Fruit fly (Drosophila melanogaster) whole organism, embryonic: ENCODE results near the gene CG15155.

Experiments used
- Aef1 ChIP-seq: fragments of 200-800 bp; sonication (Bioruptor generic); IDR thresholded peaks from 3 replicates; pipeline ENCODE4 v1.3.6; 2022; ENCODE audit warnings: missing biosample characterization, missing genetic modification characterization
- Asciz ChIP-seq: fragments of 200-800 bp; sonication (Bioruptor generic); optimal IDR thresholded peaks from 2 replicates; lab custom pipeline; 2017; ENCODE audit warnings: missing biosample characterization, mild to moderate bottlenecking, missing genetic modification characterization, missing genetic modification reagents
- B-H1 ChIP-seq: fragments of 200-800 bp; sonication (Bioruptor generic); IDR thresholded peaks from 3 replicates; pipeline ENCODE4 v1.3.6; 2022; ENCODE audit warnings: missing biosample characterization, missing genetic modification characterization
- CG10267 ChIP-seq: fragments of 200-800 bp; sonication (Bioruptor generic); optimal IDR thresholded peaks from 2 replicates; lab custom pipeline; 2018; ENCODE audit warnings: missing biosample characterization, mild to moderate bottlenecking, missing genetic modification characterization, moderate library complexity
- CG10959 ChIP-seq: fragments of 200-800 bp; sonication (Bioruptor generic); IDR thresholded peaks from 2 replicates; pipeline ENCODE4 v1.3.6; 2022; ENCODE audit warnings: missing biosample characterization, missing genetic modification characterization
- CG10979 ChIP-seq: fragments of 200-800 bp; sonication (Bioruptor generic); optimal IDR thresholded peaks from 2 replicates; lab custom pipeline; 2018; ENCODE audit warnings: missing biosample characterization, mild to moderate bottlenecking, missing genetic modification characterization, moderate library complexity
- CG11398 ChIP-seq: fragments of 200-800 bp; sonication (Bioruptor generic); optimal IDR thresholded peaks from 2 replicates; lab custom pipeline; 2016; ENCODE audit warnings: missing biosample characterization, missing genetic modification characterization
- CG11456 ChIP-seq: fragments of 200-800 bp; sonication (Bioruptor generic); IDR thresholded peaks from 3 replicates; pipeline ENCODE4 v1.3.6; 2022; ENCODE audit warnings: missing biosample characterization, missing genetic modification characterization
- CG12071 ChIP-seq: fragments of 200-800 bp; sonication (Bioruptor generic); optimal IDR thresholded peaks from 3 replicates; lab custom pipeline; 2018; ENCODE audit warnings: missing biosample characterization, mild to moderate bottlenecking, missing genetic modification characterization
- CG12104 ChIP-seq: fragments of 200-800 bp; sonication (Bioruptor generic); optimal IDR thresholded peaks from 3 replicates; lab custom pipeline; 2016; ENCODE audit warnings: missing biosample characterization, missing genetic modification characterization
- CG12236 ChIP-seq: fragments of 200-800 bp; sonication (Bioruptor generic); optimal IDR thresholded peaks from 2 replicates; lab custom pipeline; 2016; ENCODE audit warnings: missing biosample characterization, missing genetic modification characterization
- CG12391 ChIP-seq: fragments of 200-800 bp; sonication (Bioruptor generic); optimal IDR thresholded peaks from 3 replicates; lab custom pipeline; 2018; ENCODE audit warnings: missing biosample characterization, mild to moderate bottlenecking, missing genetic modification characterization, moderate library complexity
- CG12942 ChIP-seq: fragments of 200-800 bp; sonication (Bioruptor generic); optimal IDR thresholded peaks from 3 replicates; lab custom pipeline; 2016; ENCODE audit warnings: missing biosample characterization, missing genetic modification characterization
- CG13123 ChIP-seq: fragments of 200-800 bp; sonication (Bioruptor generic); optimal IDR thresholded peaks from 2 replicates; lab custom pipeline; 2016; ENCODE audit warnings: missing biosample characterization, missing genetic modification characterization
- CG13287 ChIP-seq: fragments of 200-800 bp; sonication (Bioruptor generic); IDR thresholded peaks from 2 replicates; pipeline ENCODE4 v1.3.6; 2022; ENCODE audit warnings: missing biosample characterization, missing genetic modification characterization; ENCODE audit not compliant: partially characterized antibody
- CG16813 ChIP-seq: fragments of 200-800 bp; sonication (Bioruptor generic); IDR thresholded peaks from 3 replicates; pipeline ENCODE4 v1.3.6; 2022; ENCODE audit warnings: missing biosample characterization, missing genetic modification characterization; ENCODE audit not compliant: partially characterized antibody
- CG2116 ChIP-seq: fragments of 200-800 bp; sonication (Bioruptor generic); optimal IDR thresholded peaks from 3 replicates; lab custom pipeline; 2018; ENCODE audit warnings: missing biosample characterization, mild to moderate bottlenecking, missing genetic modification characterization
- CG2120 ChIP-seq: fragments of 200-800 bp; sonication (Bioruptor generic); optimal IDR thresholded peaks from 3 replicates; lab custom pipeline; 2016; ENCODE audit warnings: missing biosample characterization, missing genetic modification characterization
- CG3065 ChIP-seq: fragments of 200-800 bp; sonication (Bioruptor generic); optimal IDR thresholded peaks from 2 replicates; lab custom pipeline; 2016; ENCODE audit warnings: missing biosample characterization, missing genetic modification characterization
- CG3163 ChIP-seq: fragments of 200-800 bp; sonication (Bioruptor generic); optimal IDR thresholded peaks from 3 replicates; lab custom pipeline; 2016; ENCODE audit warnings: missing biosample characterization, missing genetic modification characterization
- CG33213 ChIP-seq: fragments of 200-800 bp; sonication (Bioruptor generic); optimal IDR thresholded peaks from 3 replicates; lab custom pipeline; 2016; ENCODE audit warnings: missing biosample characterization, missing genetic modification characterization
- CG33557 ChIP-seq: fragments of 200-800 bp; sonication (Bioruptor generic); optimal IDR thresholded peaks from 2 replicates; lab custom pipeline; 2019; ENCODE audit warnings: missing biosample characterization, mild to moderate bottlenecking, missing genetic modification characterization, moderate library complexity
- CG34224 ChIP-seq: fragments of 200-800 bp; sonication (Bioruptor generic); IDR thresholded peaks from 3 replicates; pipeline ENCODE4 v1.3.6; 2022; ENCODE audit warnings: missing biosample characterization, missing genetic modification characterization; ENCODE audit not compliant: partially characterized antibody
- CG4730 ChIP-seq: fragments of 200-800 bp; sonication (Bioruptor generic); IDR thresholded peaks from 2 replicates; pipeline ENCODE4 v1.3.6; 2022; ENCODE audit warnings: missing biosample characterization, missing genetic modification characterization
- CG6683 ChIP-seq: fragments of 200-800 bp; sonication (Bioruptor generic); optimal IDR thresholded peaks from 2 replicates; lab custom pipeline; 2017; ENCODE audit warnings: missing biosample characterization, mild to moderate bottlenecking, missing genetic modification characterization, missing genetic modification reagents
- CG6765 ChIP-seq: fragments of 200-800 bp; sonication (Bioruptor generic); optimal IDR thresholded peaks from 3 replicates; lab custom pipeline; 2017; ENCODE audit warnings: missing biosample characterization, mild to moderate bottlenecking, missing genetic modification characterization
- CG7745 ChIP-seq: fragments of 200-800 bp; sonication (Bioruptor generic); optimal IDR thresholded peaks from 2 replicates; lab custom pipeline; 2018; ENCODE audit warnings: missing biosample characterization, mild to moderate bottlenecking, missing genetic modification characterization, moderate library complexity
- CG7963 ChIP-seq: fragments of 200-800 bp; sonication (Bioruptor generic); IDR thresholded peaks from 3 replicates; pipeline ENCODE4 v1.3.6; 2022; ENCODE audit warnings: missing biosample characterization, missing genetic modification characterization; ENCODE audit not compliant: partially characterized antibody
- CoRest ChIP-seq: fragments of 200-800 bp; sonication (Bioruptor generic); optimal IDR thresholded peaks from 3 replicates; lab custom pipeline; 2018; ENCODE audit warnings: missing biosample characterization, mild to moderate bottlenecking, missing genetic modification characterization, moderate library complexity
- Dad ChIP-seq: fragments of 200-800 bp; sonication (Bioruptor generic); optimal IDR thresholded peaks from 3 replicates; lab custom pipeline; 2016; ENCODE audit warnings: missing biosample characterization, missing genetic modification characterization
- H15 ChIP-seq: fragments of 200-800 bp; sonication (Bioruptor generic); IDR thresholded peaks from 3 replicates; pipeline ENCODE4 v1.3.6; 2022; ENCODE audit warnings: missing biosample characterization, missing genetic modification characterization
- Hey ChIP-seq: fragments of 200-800 bp; sonication (Bioruptor generic); optimal IDR thresholded peaks from 3 replicates; lab custom pipeline; 2018; ENCODE audit warnings: missing biosample characterization, mild to moderate bottlenecking, missing genetic modification characterization
- Mad ChIP-seq: fragments of 200-800 bp; sonication (Bioruptor generic); optimal IDR thresholded peaks from 2 replicates; lab custom pipeline; 2016; ENCODE audit warnings: missing biosample characterization, missing genetic modification characterization
- Meics ChIP-seq: fragments of 200-800 bp; sonication (Bioruptor generic); optimal IDR thresholded peaks from 2 replicates; lab custom pipeline; 2017; ENCODE audit warnings: missing biosample characterization, mild to moderate bottlenecking, missing genetic modification characterization
- NC2α ChIP-seq: fragments of 200-800 bp; sonication (Bioruptor generic); optimal IDR thresholded peaks from 2 replicates; lab custom pipeline; 2016; ENCODE audit warnings: missing biosample characterization, missing genetic modification characterization
- Nf-YC ChIP-seq: fragments of 200-800 bp; optimal IDR thresholded peaks from 3 replicates; lab custom pipeline; 2019; ENCODE audit warnings: missing biosample characterization, mild to moderate bottlenecking, missing genetic modification characterization, moderate library complexity
- bowl ChIP-seq: fragments of 200-800 bp; sonication (Bioruptor generic); IDR thresholded peaks from 2 replicates; pipeline ENCODE4 v1.3.6; 2022; ENCODE audit warnings: missing biosample characterization, missing genetic modification characterization
- bsh ChIP-seq, 2 experiments: fragments of 200-800 bp; sonication (Bioruptor generic); optimal IDR thresholded peaks; 2 replicates each; lab custom pipeline; 2017 to 2018; ENCODE audit warnings: mild to moderate bottlenecking in 2 of 2, missing biosample characterization in 2 of 2, missing genetic modification characterization in 2 of 2, moderate library complexity in 1 of 2
- cad ChIP-seq: fragments of >200 bp; optimal IDR thresholded peaks from 2 replicates; lab custom pipeline; 2017; ENCODE audit warnings: missing biosample characterization, missing genetic modification characterization
- chm ChIP-seq: fragments of 200-800 bp; sonication (Bioruptor generic); IDR thresholded peaks from 2 replicates; pipeline ENCODE4 v1.3.6; 2022; ENCODE audit warnings: missing biosample characterization, missing genetic modification characterization
- gcm2 ChIP-seq: fragments of 200-800 bp; sonication (Bioruptor generic); optimal IDR thresholded peaks from 2 replicates; lab custom pipeline; 2016; ENCODE audit warnings: missing biosample characterization, missing genetic modification characterization
- gfzf ChIP-seq: fragments of 200-800 bp; sonication (Bioruptor generic); optimal IDR thresholded peaks from 2 replicates; lab custom pipeline; 2016; ENCODE audit warnings: missing biosample characterization, mild to moderate bottlenecking, missing genetic modification characterization, moderate library complexity
- ken ChIP-seq: fragments of 200-800 bp; sonication (Bioruptor generic); IDR thresholded peaks from 3 replicates; pipeline ENCODE4 v1.3.6; 2022; ENCODE audit warnings: missing biosample characterization, missing genetic modification characterization
- lab ChIP-seq: fragments of 200-800 bp; sonication (Bioruptor generic); optimal IDR thresholded peaks from 3 replicates; lab custom pipeline; 2017; ENCODE audit warnings: missing biosample characterization, missing genetic modification characterization, mild to moderate bottlenecking, moderate library complexity, missing genetic modification reagents
- otp ChIP-seq: fragments of 200-800 bp; sonication (Bioruptor generic); IDR thresholded peaks from 3 replicates; pipeline ENCODE4, ENCODE4 v1.3.6; 2022; ENCODE audit warnings: missing biosample characterization, missing genetic modification characterization
- pfk ChIP-seq: fragments of 200-800 bp; sonication (Bioruptor generic); optimal IDR thresholded peaks from 2 replicates; lab custom pipeline; 2018; ENCODE audit warnings: missing biosample characterization, mild to moderate bottlenecking, missing genetic modification characterization, moderate library complexity
- schlank ChIP-seq: fragments of 200-800 bp; sonication (Bioruptor generic); optimal IDR thresholded peaks from 2 replicates; lab custom pipeline; 2018; ENCODE audit warnings: missing biosample characterization, mild to moderate bottlenecking, missing genetic modification characterization
- sens ChIP-seq: fragments of 200-800 bp; sonication (Bioruptor generic); peaks from one replicate; lab custom pipeline; 2016; ENCODE audit warnings: missing biosample characterization, missing genetic modification characterization
- sob ChIP-seq: fragments of 200-800 bp; sonication (Bioruptor generic); IDR thresholded peaks from 2 replicates; pipeline ENCODE4 v1.3.6; 2022; ENCODE audit warnings: missing biosample characterization, missing genetic modification characterization
- sqz ChIP-seq: fragments of 200-800 bp; sonication (Bioruptor generic); optimal IDR thresholded peaks from 3 replicates; lab custom pipeline; 2018; ENCODE audit warnings: missing biosample characterization, mild to moderate bottlenecking, missing genetic modification characterization
- vnd ChIP-seq: fragments of 200-800 bp; sonication (Bioruptor generic); IDR thresholded peaks from 3 replicates; pipeline ENCODE4 v1.3.6; 2022; ENCODE audit warnings: missing biosample characterization, missing genetic modification characterization; ENCODE audit not compliant: partially characterized antibody

Gene CG15155

DNA sequence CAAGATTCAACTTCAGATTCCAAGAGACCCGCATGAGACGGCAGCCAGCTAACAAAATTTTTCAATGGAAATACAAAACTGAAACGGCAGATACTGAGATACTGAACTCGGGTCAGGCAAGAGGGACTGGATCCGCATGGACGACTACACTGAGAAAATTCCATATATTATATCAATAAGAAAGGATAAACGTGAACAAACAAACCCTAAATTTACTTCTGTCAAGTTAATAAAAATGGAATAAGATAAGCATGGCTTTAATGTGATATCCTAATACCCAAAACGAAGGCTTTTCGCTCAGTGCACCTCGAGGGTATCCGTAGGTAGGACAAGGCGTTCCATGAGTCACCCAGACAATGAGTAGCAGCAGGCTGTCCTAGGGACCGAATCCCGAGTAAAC is 9.4 kb upstream of the CG15155 start (continued):
- TF ChIP-seq vnd (GFP tag; lab: Robert Waterston, UW) = no peak
- TF ChIP-seq H15 = peak; percentile 66; the same call in 2 of the 3 replicates
- TF ChIP-seq Nf-YC (tag; lab: Kevin White, UChicago) = no peak
- TF ChIP-seq CG12071 (GFP tag; lab: Kevin White, UChicago) = no peak
- no peak for TF ChIP-seq CG16813 (GFP tag; lab: Robert Waterston, UW)
- TF ChIP-seq otp (GFP tag; lab: Robert Waterston, UW) = peak; percentile 93
- peak; percentile 73 for TF ChIP-seq CG13123 (GFP tag; lab: Kevin White, UChicago)
- peak; percentile 42 for TF ChIP-seq sqz
- peak; percentile 93 for TF ChIP-seq CG10979 (tag; lab: Kevin White, UChicago)
- no peak for TF ChIP-seq schlank (tag; lab: Kevin White, UChicago)
- TF ChIP-seq NC2α = peak; percentile 84
- TF ChIP-seq ken (GFP tag; lab: Robert Waterston, UW) = peak; percentile 84
- peak; percentile 90 for TF ChIP-seq chm (GFP tag; lab: Robert Waterston, UW)
- TF ChIP-seq CG2116 (GFP tag; lab: Kevin White, UChicago) = peak; percentile 60
- peak; percentile 84 for TF ChIP-seq CoRest
- TF ChIP-seq CG6765 (GFP tag; lab: Kevin White, UChicago) = peak; percentile 30
- TF ChIP-seq CG3163 (GFP tag; lab: Kevin White, UChicago) = peak; percentile 63
- TF ChIP-seq Meics = peak; percentile 64
- peak; percentile 90 for TF ChIP-seq Mad
- peak; percentile 77 for TF ChIP-seq Dad
- peak; percentile 89 for TF ChIP-seq CG10267 (tag; lab: Kevin White, UChicago)
- peak; percentile 77 for TF ChIP-seq sob (GFP tag; lab: Robert Waterston, UW)
- peak; percentile 54 to 79 for TF ChIP-seq bsh (GFP tag; optimal IDR thresholded peaks at IDR 0.05; lab: Kevin White, UChicago)
- peak; percentile 71 for TF ChIP-seq CG12104 (GFP tag; lab: Kevin White, UChicago)
- peak; percentile 50 for TF ChIP-seq gcm2
- peak; percentile 74 for TF ChIP-seq CG12236
- peak; percentile 39; the same call in 1 of the 3 replicates for TF ChIP-seq B-H1 (GFP tag; lab: Robert Waterston, UW)
- peak; percentile 64 for TF ChIP-seq Aef1 (GFP tag; lab: Robert Waterston, UW)
- TF ChIP-seq lab (GFP tag; lab: Kevin White, UChicago) = peak; percentile 84
- peak; percentile 73; the same call in 2 of the 3 replicates for TF ChIP-seq CG11456
- no peak for TF ChIP-seq cad (GFP tag; lab: Kevin White, UChicago)
- TF ChIP-seq CG4730 (GFP tag; lab: Robert Waterston, UW) = peak; percentile 65
- TF ChIP-seq CG2120 (GFP tag; lab: Kevin White, UChicago) = peak; percentile 76
- TF ChIP-seq CG33213 (GFP tag; lab: Kevin White, UChicago) = peak; percentile 60
- TF ChIP-seq CG7745 (tag; lab: Kevin White, UChicago) = peak; percentile 66
- TF ChIP-seq CG33557 = peak; percentile 88
- TF ChIP-seq CG34224 (GFP tag; lab: Robert Waterston, UW) = no peak
- peak; percentile 98 for TF ChIP-seq sens (GFP tag; lab: Kevin White, UChicago)
- TF ChIP-seq pfk (GFP tag; lab: Kevin White, UChicago) = no peak
- TF ChIP-seq CG12391 (tag; lab: Kevin White, UChicago) = peak; percentile 91
- no peak for TF ChIP-seq bowl (GFP tag; lab: Robert Waterston, UW)
- TF ChIP-seq Asciz (GFP tag; lab: Kevin White, UChicago) = peak; percentile 55
- TF ChIP-seq CG10959 (GFP tag; lab: Robert Waterston, UW) = peak; percentile 95
- TF ChIP-seq CG6683 = peak; percentile 22
- no peak for TF ChIP-seq CG7963 (GFP tag; lab: Robert Waterston, UW)
- TF ChIP-seq CG12942 (GFP tag; lab: Kevin White, UChicago) = peak; percentile 67
- TF ChIP-seq CG3065 = peak; percentile 76
- TF ChIP-seq Hey (tag; lab: Kevin White, UChicago) = no peak
- no peak for TF ChIP-seq gfzf (GFP tag; lab: Kevin White, UChicago)
- TF ChIP-seq CG13287 (GFP tag; lab: Robert Waterston, UW) = no peak
- TF ChIP-seq CG11398 (GFP tag; lab: Kevin White, UChicago) = peak; percentile 79
